Worm (Caenorhabditis elegans): ENCODE results near the gene C45B11.8.

The C45B11.8 gene

DNA sequence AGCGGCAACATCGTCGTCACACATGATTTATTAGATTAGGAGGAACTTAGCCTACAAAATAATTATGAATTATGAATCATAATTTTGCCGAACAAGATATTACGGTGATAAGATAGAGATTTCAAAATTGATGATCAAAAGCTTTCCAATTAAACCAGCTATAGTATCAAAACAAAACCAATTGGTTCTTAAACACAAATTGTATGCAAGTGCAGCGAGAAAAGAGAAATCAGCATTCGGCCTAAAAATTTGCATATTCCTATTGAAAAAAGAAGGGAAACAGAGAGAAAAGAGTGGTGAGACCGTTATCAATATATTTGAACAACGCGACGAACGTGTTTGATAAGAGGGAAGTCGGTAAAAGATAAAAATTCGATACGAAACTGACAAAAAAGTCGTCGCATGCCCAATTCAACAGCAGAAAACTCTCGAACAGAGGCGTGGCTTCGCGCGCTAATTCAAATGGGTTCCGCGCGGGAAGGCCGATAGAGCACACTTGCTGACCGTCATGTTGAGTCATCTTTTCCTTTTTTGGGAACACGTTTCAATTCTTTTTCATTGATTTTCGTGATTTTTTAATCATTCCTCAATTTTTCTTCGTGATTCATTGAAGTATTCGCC, 37.6 kb downstream of the C45B11.8 start, which contains the start of gene act-2 (continued):
- TF ChIP-seq pax-1 (tag; optimal IDR thresholded peaks at IDR 0.05) (peak; percentile 13), mec-3 (tag; optimal IDR thresholded peaks at IDR 0.05; ENCODE audit: borderline replicate concordance) (no peak), ceh-6 (GFP tag; optimal IDR thresholded peaks at IDR 0.05) (no peak), ceh-14 (tag; optimal IDR thresholded peaks at IDR 0.05) (no peak), unc-3 (GFP tag; conservative IDR thresholded peaks at IDR 0.05) (no peak), unc-3 (tag; optimal IDR thresholded peaks at IDR 0.05) (no peak), rnt-1 (tag; optimal IDR thresholded peaks at IDR 0.05) (peak; percentile 26), pat-9 (tag; optimal IDR thresholded peaks at IDR 0.05) (no peak), ets-4 (tag; optimal IDR thresholded peaks at IDR 0.05) (no peak), elt-4 (tag; optimal IDR thresholded peaks at IDR 0.05) (no peak), tbx-2 (tag; optimal IDR thresholded peaks at IDR 0.05) (peak; percentile 53)

DNA sequence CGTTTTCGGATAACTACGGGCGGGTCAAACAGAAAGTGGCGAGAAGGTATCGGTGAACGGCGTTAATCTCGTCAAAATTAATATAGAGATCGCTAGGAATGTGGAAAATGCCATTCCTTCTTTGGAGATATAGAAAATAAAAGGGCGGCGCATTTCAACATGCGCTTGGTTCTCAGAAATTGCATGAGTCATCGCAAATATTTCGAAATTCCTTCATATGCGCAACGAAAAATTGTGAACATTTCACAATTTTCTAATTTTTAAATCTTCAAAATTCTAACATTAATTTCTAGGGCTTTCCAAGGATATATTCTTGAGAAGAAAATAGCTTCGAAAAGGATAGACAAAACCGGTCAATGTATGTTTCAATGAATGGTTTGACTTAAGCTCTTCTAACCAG, 38.3 kb downstream of the C45B11.8 start:
- TF ChIP-seq rnt-1 (tag; optimal IDR thresholded peaks at IDR 0.05) (no peak), ref-2 (tag; optimal IDR thresholded peaks at IDR 0.05) (no peak), pqm-1 (tag; optimal IDR thresholded peaks at IDR 0.05) (no peak), pha-2 (tag; optimal IDR thresholded peaks at IDR 0.05) (no peak), ceh-14 (tag; optimal IDR thresholded peaks at IDR 0.05) (no peak), ceh-9 (tag; optimal IDR thresholded peaks at IDR 0.05) (no peak), elt-4 (tag; optimal IDR thresholded peaks at IDR 0.05) (no peak), C38D4.7 (GFP tag; optimal IDR thresholded peaks at IDR 0.05) (no peak), hlh-13 (GFP tag; optimal IDR thresholded peaks at IDR 0.05) (no peak)

DNA sequence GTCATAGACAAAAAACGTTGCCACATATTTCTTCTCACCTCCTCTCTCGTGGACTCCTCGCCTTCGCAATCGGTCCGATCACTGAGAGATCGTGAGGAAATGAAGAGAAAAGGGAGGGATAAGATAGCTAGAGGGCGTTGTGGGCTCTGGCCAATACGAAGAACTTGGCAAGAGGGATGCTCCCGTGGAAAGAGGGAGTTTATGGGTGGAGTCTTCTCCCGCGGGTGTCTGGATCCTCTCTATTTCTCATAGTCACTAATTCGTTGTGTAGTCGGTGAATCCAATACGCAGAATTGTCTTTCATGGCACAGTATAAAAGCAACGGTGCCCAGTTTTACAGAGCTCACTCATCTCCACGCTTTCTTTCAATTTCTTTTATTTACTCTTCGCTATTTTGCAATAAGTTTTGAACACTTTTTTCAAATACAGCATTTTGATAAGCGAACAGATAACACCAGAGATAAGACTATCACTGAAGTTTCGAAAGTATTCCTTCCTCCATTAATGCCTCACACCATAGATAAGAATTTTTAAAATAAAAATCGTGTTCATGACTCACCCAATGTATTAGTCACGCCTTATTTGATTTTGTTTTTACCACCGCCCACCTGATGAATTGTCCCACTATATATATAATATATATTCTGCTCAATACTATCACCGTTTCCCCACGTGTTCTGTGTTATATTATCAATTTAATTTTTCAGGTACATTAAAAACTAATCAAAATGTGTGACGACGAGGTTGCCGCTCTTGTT, 40.0 kb downstream of the C45B11.8 start, which contains the start of gene act-1:
Gene act-1 (plus strand): TSS at position 708 of the 758 bp plus-strand sequence.
- TF ChIP-seq ceh-18 (tag; optimal IDR thresholded peaks at IDR 0.05): peak; percentile 84
- TF ChIP-seq sdc-2 (tag; optimal IDR thresholded peaks at IDR 0.05): peak; percentile 14
- peak; percentile 56 for TF ChIP-seq ref-2 (tag; optimal IDR thresholded peaks at IDR 0.05)
- TF ChIP-seq unc-3 (GFP tag; conservative IDR thresholded peaks at IDR 0.05): no peak
- TF ChIP-seq unc-3 (tag; optimal IDR thresholded peaks at IDR 0.05): no peak
- no peak for TF ChIP-seq hlh-15 (tag; optimal IDR thresholded peaks at IDR 0.05)
- TF ChIP-seq eyg-1 (tag; optimal IDR thresholded peaks at IDR 0.05): no peak
- TF ChIP-seq rnt-1 (tag; optimal IDR thresholded peaks at IDR 0.05): peak; percentile 47
- no peak for TF ChIP-seq pat-9 (tag; optimal IDR thresholded peaks at IDR 0.05)
- TF ChIP-seq F13H6.1 (tag; optimal IDR thresholded peaks at IDR 0.05): no peak
- peak; percentile 14 for TF ChIP-seq fkh-6 (tag; optimal IDR thresholded peaks at IDR 0.05)
- TF ChIP-seq elt-2 (tag; optimal IDR thresholded peaks at IDR 0.05): peak; percentile 95
- TF ChIP-seq nfya-1 (tag; optimal IDR thresholded peaks at IDR 0.05): peak; percentile 88
- TF ChIP-seq unc-55 (GFP tag; optimal IDR thresholded peaks at IDR 0.05): peak; percentile 67
- peak; percentile 13 for TF ChIP-seq syd-9 (tag; optimal IDR thresholded peaks at IDR 0.05)
- TF ChIP-seq hlh-13 (GFP tag; optimal IDR thresholded peaks at IDR 0.05): no peak
- TF ChIP-seq ceh-31 (tag; optimal IDR thresholded peaks at IDR 0.05): peak; percentile 55
- TF ChIP-seq tbx-2 (tag; optimal IDR thresholded peaks at IDR 0.05): peak; percentile 5
- peak; percentile 69 for TF ChIP-seq ceh-34 (tag; optimal IDR thresholded peaks at IDR 0.05)
- TF ChIP-seq ceh-45 (GFP tag; IDR thresholded peaks at IDR 0.05): no peak

DNA sequence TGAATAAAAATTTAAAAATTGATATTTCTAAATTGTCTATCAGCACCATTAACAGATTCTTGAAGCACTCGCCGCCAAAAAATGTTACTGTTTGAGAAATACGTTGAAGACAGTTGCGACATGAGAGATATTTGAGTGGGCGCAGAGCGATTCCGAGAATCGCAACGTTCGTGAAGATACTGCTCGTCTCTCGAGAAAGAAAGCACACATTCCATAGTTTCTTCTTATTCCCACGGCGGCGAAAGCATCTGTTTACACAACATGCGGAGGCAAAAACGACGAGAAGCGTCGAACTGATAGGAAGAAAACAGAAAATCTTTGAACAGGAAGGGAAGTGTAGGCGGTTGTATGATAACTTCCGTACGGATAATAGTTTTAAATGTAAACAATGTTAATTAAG, 41.9 kb downstream of the C45B11.8 start:
- no peak for TF ChIP-seq ceh-2 (tag; optimal IDR thresholded peaks at IDR 0.05)
- no peak for TF ChIP-seq gmeb-2 (tag; optimal IDR thresholded peaks at IDR 0.05)
- TF ChIP-seq ceh-31 (tag; optimal IDR thresholded peaks at IDR 0.05): peak; percentile 16
- TF ChIP-seq hlh-8 (tag; optimal IDR thresholded peaks at IDR 0.05): peak; percentile 45
- peak; percentile 67 for TF ChIP-seq tbx-2 (tag; optimal IDR thresholded peaks at IDR 0.05)
- TF ChIP-seq fax-1 (tag; optimal IDR thresholded peaks at IDR 0.05): no peak
- TF ChIP-seq F13H6.1 (tag; optimal IDR thresholded peaks at IDR 0.05): no peak
- TF ChIP-seq rnt-1 (tag; optimal IDR thresholded peaks at IDR 0.05): peak; percentile 76
- TF ChIP-seq hlh-15 (tag; optimal IDR thresholded peaks at IDR 0.05): no peak
- peak; percentile 54 for TF ChIP-seq ceh-34 (tag; optimal IDR thresholded peaks at IDR 0.05)
- TF ChIP-seq ttx-3 (tag; optimal IDR thresholded peaks at IDR 0.05): no peak
- TF ChIP-seq ets-4 (tag; optimal IDR thresholded peaks at IDR 0.05): no peak
- no peak for TF ChIP-seq sdc-2 (tag; optimal IDR thresholded peaks at IDR 0.05)
- no peak for TF ChIP-seq ceh-9 (tag; optimal IDR thresholded peaks at IDR 0.05)
- no peak for TF ChIP-seq ceh-48 (tag; optimal IDR thresholded peaks at IDR 0.05)
- no peak for TF ChIP-seq madf-2 (tag; optimal IDR thresholded peaks at IDR 0.05)
- TF ChIP-seq nfya-1 (tag; optimal IDR thresholded peaks at IDR 0.05): peak; percentile 61
- TF ChIP-seq hlh-13 (GFP tag; optimal IDR thresholded peaks at IDR 0.05): no peak
- TF ChIP-seq ceh-18 (tag; optimal IDR thresholded peaks at IDR 0.05): peak; percentile 94
- no peak for TF ChIP-seq ceh-6 (GFP tag; optimal IDR thresholded peaks at IDR 0.05)
- peak; percentile 5 for TF ChIP-seq pat-9 (tag; optimal IDR thresholded peaks at IDR 0.05)
- peak; percentile 7 for TF ChIP-seq dmd-4 (tag; optimal IDR thresholded peaks at IDR 0.05; ENCODE audit: borderline replicate concordance)
- no peak for TF ChIP-seq ahr-1 (tag; optimal IDR thresholded peaks at IDR 0.05)
- TF ChIP-seq pha-2 (tag; optimal IDR thresholded peaks at IDR 0.05): no peak
- no peak for TF ChIP-seq sox-2 (GFP tag; IDR thresholded peaks at IDR 0.05)
- no peak for TF ChIP-seq pag-3 (tag; optimal IDR thresholded peaks at IDR 0.05; ENCODE audit: borderline replicate concordance)
- no peak for TF ChIP-seq elt-2 (tag; optimal IDR thresholded peaks at IDR 0.05)
